Worm (Caenorhabditis elegans) whole organism, early embryonic: ENCODE results near the gene F46B3.15.

Source experiments
- B0310.2 ChIP-seq: sonication (generic microtip); optimal IDR thresholded peaks from 2 replicates; lab custom pipeline; 2016; ENCODE audit warnings: mild to moderate bottlenecking, missing genetic modification characterization, missing compliant biosample characterization
- F13C5.2 ChIP-seq: sonication (generic microtip); optimal IDR thresholded peaks from 2 replicates; lab custom pipeline; 2017; ENCODE audit warnings: mild to moderate bottlenecking, missing genetic modification characterization, inconsistent platforms, missing compliant biosample characterization
- aly-1 ChIP-seq: sonication (generic microtip); optimal IDR thresholded peaks from 2 replicates; lab custom pipeline; 2016; ENCODE audit warnings: missing genetic modification characterization, missing compliant biosample characterization
- ama-1 ChIP-seq: fragments of 150-350 bp; optimal IDR thresholded peaks from 2 replicates; lab custom pipeline; 2014
- ceh-13 ChIP-seq: fragments of 200-800 bp; sonication (Bioruptor generic); optimal IDR thresholded peaks from 2 replicates; lab custom pipeline; 2018; ENCODE audit warnings: mild to moderate bottlenecking, missing genetic modification characterization, missing compliant biosample characterization
- ceh-36 ChIP-seq: sonication (generic microtip); optimal IDR thresholded peaks from 2 replicates; lab custom pipeline; 2016; ENCODE audit warnings: missing genetic modification characterization, inconsistent platforms, missing compliant biosample characterization
- ets-7 ChIP-seq: sonication (generic microtip); optimal IDR thresholded peaks from 2 replicates; lab custom pipeline; 2016; ENCODE audit warnings: missing genotype, missing genetic modification characterization, missing compliant biosample characterization
- flt-1 ChIP-seq: fragments of 200-800 bp; sonication (Bioruptor generic); IDR thresholded peaks from 2 replicates; pipeline ENCODE4 v1.3.6; 2022; ENCODE audit warnings: missing genetic modification characterization, missing compliant biosample characterization
- hmbx-1 ChIP-seq: sonication (generic microtip); optimal IDR thresholded peaks from 2 replicates; lab custom pipeline; 2016; ENCODE audit warnings: mild to moderate bottlenecking, missing genetic modification characterization, missing compliant biosample characterization
- hmg-4 ChIP-seq: fragments of 200-800 bp; sonication (Bioruptor generic); optimal IDR thresholded peaks from 2 replicates; lab custom pipeline; 2018; ENCODE audit warnings: mild to moderate bottlenecking, missing genetic modification characterization, missing compliant biosample characterization
- hnd-1 ChIP-seq: sonication (generic microtip); optimal IDR thresholded peaks from 2 replicates; lab custom pipeline; 2016; ENCODE audit warnings: missing genetic modification characterization, missing compliant biosample characterization
- pes-1 ChIP-seq: fragments of 200-800 bp; sonication (Bioruptor generic); IDR thresholded peaks from 2 replicates; pipeline ENCODE4 v1.3.6; 2022; ENCODE audit warnings: missing genetic modification reagents, missing genetic modification characterization, missing compliant biosample characterization
- scrt-1 ChIP-seq: fragments of 200-800 bp; sonication (Bioruptor generic); IDR thresholded peaks from 2 replicates; pipeline ENCODE4 v1.3.6; 2022; ENCODE audit warnings: missing genetic modification characterization, missing compliant biosample characterization
- sea-1 ChIP-seq: fragments of 200-800 bp; sonication (Bioruptor generic); conservative IDR thresholded peaks from 2 replicates; pipeline ENCODE4 v1.3.6; 2022; ENCODE audit warnings: missing genetic modification characterization, missing compliant biosample characterization
- tbx-11 ChIP-seq: fragments of 200-800 bp; sonication (Bioruptor generic); IDR thresholded peaks from 2 replicates; pipeline ENCODE4 v1.3.6; 2022; ENCODE audit warnings: missing genetic modification characterization, missing compliant biosample characterization
- tbx-37 ChIP-seq: fragments of 200-800 bp; sonication (Bioruptor generic); conservative IDR thresholded peaks from 2 replicates; pipeline ENCODE4 v1.3.6; 2022; ENCODE audit warnings: missing genetic modification reagents, missing genetic modification characterization, missing compliant biosample characterization
- tra-4 ChIP-seq: sonication (generic microtip); optimal IDR thresholded peaks from 2 replicates; lab custom pipeline; 2017; ENCODE audit warnings: missing genetic modification characterization, missing compliant biosample characterization

The F46B3.15 gene

DNA sequence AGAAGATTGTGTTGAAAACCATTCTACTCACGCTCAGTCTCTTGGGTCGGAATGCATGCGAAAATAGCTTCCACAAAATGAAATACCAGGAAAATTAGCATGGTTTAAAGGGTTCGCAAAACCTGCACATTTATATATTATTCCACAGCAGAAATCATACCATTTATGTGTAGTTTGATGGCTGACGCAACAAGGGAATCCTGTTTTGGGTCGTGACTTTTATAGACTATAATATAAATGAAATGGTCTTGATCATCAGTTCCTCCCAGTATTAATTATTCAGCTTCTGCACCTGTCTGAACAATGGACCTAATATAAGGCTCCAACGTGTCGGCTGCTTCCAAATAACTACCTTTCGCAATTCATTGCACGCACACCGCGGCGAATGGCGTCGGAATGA lies 10.5 kb downstream of the F46B3.15 start, which contains the start of gene F46B3.8:
F46B3.8 (minus strand) TSS at position 101 of the 400 bp plus-strand sequence.
- no peak for TF ChIP-seq ceh-13
- TF ChIP-seq flt-1 (GFP tag; lab: Robert Waterston, UW): no peak
- no peak for TF ChIP-seq hnd-1 (tag; lab: Kevin White, UChicago)
- TF ChIP-seq aly-1: no peak
- no peak for TF ChIP-seq F13C5.2
- TF ChIP-seq hmbx-1 (tag; lab: Kevin White, UChicago): no peak
- TF ChIP-seq tbx-37: no peak
- TF ChIP-seq sea-1 (GFP tag; lab: Robert Waterston, UW): no peak
- no peak for TF ChIP-seq pes-1 (GFP tag; lab: Robert Waterston, UW)
- TF ChIP-seq ceh-36 (tag; lab: Kevin White, UChicago): no peak
- no peak for TF ChIP-seq ets-7 (tag; lab: Kevin White, UChicago)
- TF ChIP-seq tbx-11 (GFP tag; lab: Robert Waterston, UW): no peak
- TF ChIP-seq tra-4 (tag; lab: Kevin White, UChicago): no peak
- TF ChIP-seq scrt-1 (GFP tag; lab: Robert Waterston, UW): no peak

DNA sequence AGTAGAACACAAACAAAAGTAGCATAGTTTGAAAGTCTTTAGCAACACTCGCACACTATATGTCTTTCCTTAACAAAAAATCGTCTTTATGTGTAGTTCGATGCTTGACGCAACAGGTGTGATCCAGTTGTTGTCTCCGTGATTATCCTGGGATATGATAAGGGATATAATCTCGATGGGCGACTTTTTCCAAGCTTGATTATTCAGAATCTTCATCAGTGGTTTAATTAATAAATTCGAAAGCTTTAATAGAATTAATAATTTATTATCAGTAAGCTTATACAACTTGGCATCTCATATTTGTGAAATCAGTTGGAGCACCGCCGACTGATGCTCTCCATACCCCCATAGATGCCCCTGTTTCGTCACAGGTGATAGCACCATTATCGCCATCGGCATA lies 14.9 kb downstream of the F46B3.15 start, which contains the start of gene F46B3.7:
F46B3.7 (minus strand) TSS at position 101 of the 400 bp plus-strand sequence.
- TF ChIP-seq tra-4 (tag; lab: Kevin White, UChicago) (no peak), ama-1 (no peak), ets-7 (tag; lab: Kevin White, UChicago) (no peak), F13C5.2 (no peak), pes-1 (GFP tag; lab: Robert Waterston, UW) (no peak), sea-1 (GFP tag; lab: Robert Waterston, UW) (no peak), hnd-1 (tag; lab: Kevin White, UChicago) (no peak), B0310.2 (tag; lab: Kevin White, UChicago) (no peak), aly-1 (no peak), scrt-1 (GFP tag; lab: Robert Waterston, UW) (no peak), tbx-11 (GFP tag; lab: Robert Waterston, UW) (no peak), ceh-13 (no peak), ceh-36 (tag; lab: Kevin White, UChicago) (no peak), hmg-4 (no peak), flt-1 (GFP tag; lab: Robert Waterston, UW) (no peak)

DNA sequence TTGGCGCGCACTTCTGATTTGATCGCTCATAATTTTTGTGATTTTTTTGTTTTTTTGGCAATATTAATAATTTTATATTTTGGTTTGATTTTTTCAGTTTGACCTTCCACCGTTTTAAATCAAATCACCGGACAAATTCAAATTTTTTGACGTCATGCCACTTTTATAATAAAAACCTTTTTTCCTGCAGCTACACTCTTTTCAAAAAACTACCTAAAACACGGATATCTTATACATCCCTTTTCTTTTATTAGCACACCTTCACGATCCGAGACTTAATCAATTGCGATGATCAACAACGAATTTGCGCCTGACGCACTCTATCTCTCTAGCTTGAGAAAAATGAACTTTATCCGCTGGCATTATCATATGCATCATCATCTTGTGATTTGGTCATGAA lies 24.0 kb downstream of the F46B3.15 start, which contains the start of gene grd-2:
grd-2 (plus strand) TSS at position 301 of the 400 bp plus-strand sequence.
- TF ChIP-seq hnd-1 (tag; lab: Kevin White, UChicago) (no peak), B0310.2 (tag; lab: Kevin White, UChicago) (no peak)

DNA sequence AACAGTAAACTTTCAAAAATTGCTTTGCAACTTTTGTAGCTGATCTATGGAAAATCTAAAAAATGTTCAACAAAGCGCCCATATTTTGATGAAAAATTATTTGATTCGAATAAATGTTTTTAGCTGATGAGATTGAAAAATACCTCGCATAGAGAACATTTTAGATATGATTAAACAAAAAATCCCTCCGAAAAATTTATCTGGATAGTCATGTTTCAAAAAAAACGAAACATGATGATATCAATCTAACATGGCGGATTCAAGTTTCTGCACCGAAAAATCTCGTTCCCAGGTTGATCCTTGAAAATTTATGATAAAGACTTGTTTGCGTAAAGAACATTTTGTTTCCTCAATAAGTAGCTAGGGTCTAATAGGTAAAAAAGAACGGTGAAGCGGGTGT lies 24.8 kb downstream of the F46B3.15 start, which contains the start of gene ttr-12:
ttr-12 (minus strand) TSS at position 101 of the 400 bp plus-strand sequence.
- TF ChIP-seq tbx-11 (GFP tag; lab: Robert Waterston, UW) (no peak), hnd-1 (tag; lab: Kevin White, UChicago) (no peak), flt-1 (GFP tag; lab: Robert Waterston, UW) (no peak), tra-4 (tag; lab: Kevin White, UChicago) (no peak), pes-1 (GFP tag; lab: Robert Waterston, UW) (no peak), ama-1 (no peak)

DNA sequence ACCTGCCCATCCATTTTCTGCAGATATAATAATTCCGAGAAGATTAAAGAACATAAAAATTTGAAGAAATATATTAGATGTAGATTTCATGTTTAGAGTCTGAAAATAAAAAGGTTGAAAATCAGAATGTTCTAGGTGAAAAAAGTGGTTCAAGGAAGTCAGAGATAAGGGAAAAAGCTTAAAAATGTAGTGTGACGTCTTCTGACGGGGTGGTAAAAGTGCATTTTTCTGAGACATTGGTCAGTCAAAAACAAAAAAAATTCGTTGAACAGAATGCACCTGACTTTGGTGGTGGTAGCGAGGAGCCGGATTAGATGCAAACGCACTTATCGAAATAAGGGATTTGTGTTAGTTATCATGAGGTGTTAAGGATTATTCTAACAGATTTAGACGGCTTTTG lies 26.9 kb downstream of the F46B3.15 start, which contains the start of gene F46B3.23:
F46B3.23 (minus strand) TSS at position 101 of the 400 bp plus-strand sequence.
- TF ChIP-seq ama-1 (no peak), tra-4 (tag; lab: Kevin White, UChicago) (no peak), hmbx-1 (tag; lab: Kevin White, UChicago) (no peak), sea-1 (GFP tag; lab: Robert Waterston, UW) (no peak), ceh-13 (no peak), aly-1 (no peak)

DNA sequence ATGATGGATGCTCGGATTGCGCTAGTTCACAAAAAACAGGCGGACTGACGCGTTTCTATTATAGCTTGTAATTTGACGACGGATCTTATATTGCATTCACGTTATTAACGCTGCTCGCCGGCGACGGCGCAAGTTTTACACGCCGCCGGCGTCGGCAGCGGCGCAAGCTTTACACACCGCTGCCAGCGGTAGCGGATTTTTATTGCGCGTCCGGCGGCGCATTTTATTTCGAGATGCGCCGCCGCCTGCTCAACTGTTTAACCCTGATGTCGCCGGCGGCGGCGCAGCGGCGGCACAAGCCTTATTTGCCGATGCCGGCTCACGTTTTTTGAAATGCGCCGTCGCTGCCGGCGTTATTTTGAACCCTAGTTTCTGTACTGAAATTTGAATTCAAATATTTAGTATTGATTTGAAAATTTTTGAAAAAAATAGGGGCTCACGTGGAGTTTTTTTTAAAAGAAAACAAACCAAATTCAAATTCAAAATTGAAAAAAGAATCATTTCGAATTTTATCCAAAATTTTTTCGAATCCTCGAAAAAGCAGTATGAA lies 28.8 kb downstream of the F46B3.15 start, which contains the start of gene ttr-57:
ttr-57 (plus strand) TSS at position 500 of the 550 bp plus-strand sequence.
- TF ChIP-seq B0310.2 (tag; lab: Kevin White, UChicago) (no peak), scrt-1 (GFP tag; lab: Robert Waterston, UW) (no peak), ceh-36 (tag; lab: Kevin White, UChicago) (no peak), hmg-4 (no peak), pes-1 (GFP tag; lab: Robert Waterston, UW) (peak; percentile 36; the same call in 1 of the 2 replicates)

DNA sequence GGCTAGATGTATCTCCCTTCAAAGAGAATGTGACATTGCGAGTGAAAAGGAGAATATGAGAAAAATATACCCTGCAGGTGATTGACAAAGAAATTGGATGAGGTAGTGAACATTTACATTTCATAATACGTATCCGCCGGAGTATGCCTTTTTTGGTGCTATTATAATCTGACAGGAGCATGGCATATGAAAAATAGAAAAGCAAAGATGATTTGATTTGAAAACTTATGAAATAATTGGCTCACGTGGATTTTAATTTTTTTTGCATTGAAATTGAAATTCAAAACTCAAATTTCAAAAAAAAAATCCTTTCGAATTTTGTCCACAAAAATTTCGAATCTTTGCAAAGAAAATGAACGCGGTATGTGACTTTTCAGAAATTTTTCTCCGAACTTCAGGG lies 30.5 kb downstream of the F46B3.15 start, which contains the start of gene ttr-11:
ttr-11 (plus strand) TSS at position 301 of the 400 bp plus-strand sequence.
- no peak for TF ChIP-seq B0310.2 (tag; lab: Kevin White, UChicago)

DNA sequence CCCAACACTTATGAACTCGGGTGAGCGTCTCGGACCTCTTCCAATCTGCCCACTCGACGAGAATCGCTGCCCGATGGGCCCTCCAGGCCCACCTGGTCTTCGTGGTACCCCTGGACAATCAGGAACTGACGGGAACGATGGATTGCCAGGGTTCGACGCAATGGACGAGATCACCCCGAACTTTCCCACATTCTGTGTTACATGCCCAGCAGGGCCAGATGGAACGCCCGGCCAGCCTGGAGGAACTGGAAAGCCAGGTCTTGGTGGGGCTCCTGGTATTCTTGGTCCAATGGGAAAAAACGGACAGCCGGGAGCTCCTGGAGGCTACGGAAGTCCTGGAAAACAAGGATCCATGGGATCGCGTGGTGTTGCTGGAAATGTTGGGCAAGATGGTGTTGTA lies 32.8 kb downstream of the F46B3.15 start:
- TF ChIP-seq pes-1 (GFP tag; lab: Robert Waterston, UW) (no peak), flt-1 (GFP tag; lab: Robert Waterston, UW) (no peak), ceh-36 (tag; lab: Kevin White, UChicago) (no peak), B0310.2 (tag; lab: Kevin White, UChicago) (no peak), sea-1 (GFP tag; lab: Robert Waterston, UW) (no peak), ets-7 (tag; lab: Kevin White, UChicago) (no peak), hmbx-1 (tag; lab: Kevin White, UChicago) (no peak), hmg-4 (no peak), tra-4 (tag; lab: Kevin White, UChicago) (no peak)
